Worm (Caenorhabditis elegans): ENCODE results near the gene Y43F8B.3.

The Y43F8B.3 gene

ce11 chrV:19519511-19519934 lies 16.6 kb downstream of the Y43F8B.3 start:
- TF ChIP-seq crh-2 (tag; optimal IDR thresholded peaks at IDR 0.05) (peak; percentile 8), ztf-4 (tag; optimal IDR thresholded peaks at IDR 0.05) (peak; percentile 63), ztf-11 (tag; optimal IDR thresholded peaks at IDR 0.05) (no peak), lsy-2 (tag; optimal IDR thresholded peaks at IDR 0.05) (peak in 1 of 2 experiments; percentile 52), sem-4 (tag; optimal IDR thresholded peaks at IDR 0.05) (peak; percentile 10), Y55F3AM.14 (GFP tag; optimal IDR thresholded peaks at IDR 0.05) (peak; percentile 50), lin-11 (tag; optimal IDR thresholded peaks at IDR 0.05) (no peak)

- TF ChIP-seq ama-1 (optimal IDR thresholded peaks at IDR 0.05) = peak; percentile 76
- TF ChIP-seq Y55F3AM.14 (GFP tag; optimal IDR thresholded peaks at IDR 0.05) = peak; percentile 20
- TF ChIP-seq nhr-77 (tag; optimal IDR thresholded peaks at IDR 0.05) = no peak
- peak; percentile 53 for TF ChIP-seq ztf-4 (tag; optimal IDR thresholded peaks at IDR 0.05)
Observed at ce11 chrV:19520130-19520529, 17.2 kb downstream of the Y43F8B.3 start.

- TF ChIP-seq mbf-1 (tag; optimal IDR thresholded peaks at IDR 0.05) = no peak
- no peak for TF ChIP-seq aly-2 (tag; optimal IDR thresholded peaks at IDR 0.05)
- TF ChIP-seq ama-1 (optimal IDR thresholded peaks at IDR 0.05) = peak; percentile 52
Observed at ce11 chrV:19520597-19521322, 17.9 kb downstream of the Y43F8B.3 start.

ce11 chrV:19521351-19522278 lies 18.7 kb downstream of the Y43F8B.3 start:
- TF ChIP-seq ama-1 (optimal IDR thresholded peaks at IDR 0.05) = no peak
- peak; percentile 25 for TF ChIP-seq Y55F3AM.14 (GFP tag; optimal IDR thresholded peaks at IDR 0.05)
- TF ChIP-seq sma-9 (GFP tag; optimal IDR thresholded peaks at IDR 0.05) = peak; percentile 85
- TF ChIP-seq sma-9 (tag; optimal IDR thresholded peaks at IDR 0.05) = no peak
- no peak for TF ChIP-seq lin-11 (tag; optimal IDR thresholded peaks at IDR 0.05)
- TF ChIP-seq C34F6.9 (tag; optimal IDR thresholded peaks at IDR 0.05) = peak; percentile 20
- TF ChIP-seq ceh-82 (tag; optimal IDR thresholded peaks at IDR 0.05) = no peak
- no peak for TF ChIP-seq unc-55 (GFP tag; optimal IDR thresholded peaks at IDR 0.05)
- no peak for TF ChIP-seq nhr-237 (tag; optimal IDR thresholded peaks at IDR 0.05)
- TF ChIP-seq nhr-21 (tag; optimal IDR thresholded peaks at IDR 0.05) = no peak
- TF ChIP-seq nhr-25 (tag; optimal IDR thresholded peaks at IDR 0.05) = peak; percentile 52
- TF ChIP-seq elt-1 (tag; optimal IDR thresholded peaks at IDR 0.05) = no peak
- peak; percentile 26 for TF ChIP-seq nhr-129 (tag; optimal IDR thresholded peaks at IDR 0.05)
- TF ChIP-seq mdl-1 (tag; optimal IDR thresholded peaks at IDR 0.05) = peak in 1 of 2 experiments; percentile 34
- TF ChIP-seq lsy-2 (tag; optimal IDR thresholded peaks at IDR 0.05) = peak in 1 of 2 experiments; percentile 57

ce11 chrV:19522551-19523137 lies 19.7 kb downstream of the Y43F8B.3 start:
- TF ChIP-seq lin-11 (tag; optimal IDR thresholded peaks at IDR 0.05) (peak; percentile 52), F13H6.1 (tag; optimal IDR thresholded peaks at IDR 0.05) (peak; percentile 88), nhr-129 (tag; optimal IDR thresholded peaks at IDR 0.05) (peak; percentile 88), sma-9 (GFP tag; optimal IDR thresholded peaks at IDR 0.05) (peak; percentile 98), sma-9 (tag; optimal IDR thresholded peaks at IDR 0.05) (peak; percentile 30), nhr-12 (tag; optimal IDR thresholded peaks at IDR 0.05) (no peak), lin-39 (tag; optimal IDR thresholded peaks at IDR 0.05) (peak; percentile 11), nhr-10 (tag; optimal IDR thresholded peaks at IDR 0.05) (peak; percentile 71), ceh-82 (tag; optimal IDR thresholded peaks at IDR 0.05) (peak; percentile 14), nhr-6 (tag; optimal IDR thresholded peaks at IDR 0.05) (peak; percentile 88), unc-55 (GFP tag; optimal IDR thresholded peaks at IDR 0.05) (peak; percentile 91), lin-13 (GFP tag; optimal IDR thresholded peaks at IDR 0.05) (peak; percentile 90), ztf-1 (GFP tag; conservative IDR thresholded peaks at IDR 0.05) (no peak), ama-1 (optimal IDR thresholded peaks at IDR 0.05) (peak; percentile 94), blmp-1 (tag; optimal IDR thresholded peaks at IDR 0.05; ENCODE audit: insufficient read depth) (peak; percentile 77), nhr-25 (tag; optimal IDR thresholded peaks at IDR 0.05) (peak; percentile 94), fos-1 (tag; optimal IDR thresholded peaks at IDR 0.05) (peak; percentile 79), nhr-23 (tag; optimal IDR thresholded peaks at IDR 0.05) (no peak), zag-1 (tag; optimal IDR thresholded peaks at IDR 0.05) (peak; percentile 81), unc-62 (GFP tag; optimal IDR thresholded peaks at IDR 0.05) (peak; percentile 73), mdl-1 (tag; optimal IDR thresholded peaks at IDR 0.05) (peak; percentile 75 to 89), nhr-21 (tag; optimal IDR thresholded peaks at IDR 0.05) (peak; percentile 92), gmeb-1 (tag; optimal IDR thresholded peaks at IDR 0.05) (peak; percentile 77), snpc-4 (tag; optimal IDR thresholded peaks at IDR 0.05) (peak; percentile 62), peb-1 (tag; optimal IDR thresholded peaks at IDR 0.05) (no peak), Y55F3AM.14 (GFP tag; optimal IDR thresholded peaks at IDR 0.05) (peak; percentile 88), C34F6.9 (tag; optimal IDR thresholded peaks at IDR 0.05) (peak; percentile 75), egl-27 (tag; optimal IDR thresholded peaks at IDR 0.05) (peak; percentile 93), ZK546.5 (tag; optimal IDR thresholded peaks at IDR 0.05) (no peak)
